Fruit fly (Drosophila melanogaster) whole organism, embryonic: ENCODE data around the gene CG8112.
A peak's percentile ranks its signal among the peaks of the same experiment; 100 is the strongest.

Experiments
- CG12769 ChIP-seq: fragments of 200-800 bp; sonication (Bioruptor generic); optimal IDR thresholded peaks from 2 replicates; lab custom pipeline; 2019; ENCODE audit warnings: missing biosample characterization, mild to moderate bottlenecking, missing genetic modification characterization, moderate library complexity
- CG7928 ChIP-seq: fragments of 200-800 bp; sonication (Bioruptor generic); optimal IDR thresholded peaks from 2 replicates; lab custom pipeline; 2017; ENCODE audit warnings: missing biosample characterization, mild to moderate bottlenecking, missing genetic modification characterization
- Nf-YA ChIP-seq: fragments of 200-800 bp; sonication (Bioruptor generic); IDR thresholded peaks from 2 replicates; pipeline ENCODE4 v1.3.6; 2022; ENCODE audit warnings: missing biosample characterization, missing genetic modification characterization
- Sox100B ChIP-seq: fragments of 200-800 bp; sonication (Bioruptor generic); optimal IDR thresholded peaks from 3 replicates; lab custom pipeline; 2018; ENCODE audit warnings: missing biosample characterization, mild to moderate bottlenecking, missing genetic modification characterization
- sc ChIP-seq, 3 experiments: fragments of >200 bp in 2 of 3; fragments of 200-800 bp in 1 of 3; sonication (Bioruptor generic) in 1 of 3; optimal IDR thresholded peaks; 2 replicates in 2 of 3; 3 replicates in 1 of 3; lab custom pipeline; 2017; ENCODE audit warnings: mild to moderate bottlenecking in 1 of 3, missing biosample characterization in 1 of 3, missing genetic modification characterization in 1 of 3, missing genetic modification reagents in 1 of 3

DNA sequence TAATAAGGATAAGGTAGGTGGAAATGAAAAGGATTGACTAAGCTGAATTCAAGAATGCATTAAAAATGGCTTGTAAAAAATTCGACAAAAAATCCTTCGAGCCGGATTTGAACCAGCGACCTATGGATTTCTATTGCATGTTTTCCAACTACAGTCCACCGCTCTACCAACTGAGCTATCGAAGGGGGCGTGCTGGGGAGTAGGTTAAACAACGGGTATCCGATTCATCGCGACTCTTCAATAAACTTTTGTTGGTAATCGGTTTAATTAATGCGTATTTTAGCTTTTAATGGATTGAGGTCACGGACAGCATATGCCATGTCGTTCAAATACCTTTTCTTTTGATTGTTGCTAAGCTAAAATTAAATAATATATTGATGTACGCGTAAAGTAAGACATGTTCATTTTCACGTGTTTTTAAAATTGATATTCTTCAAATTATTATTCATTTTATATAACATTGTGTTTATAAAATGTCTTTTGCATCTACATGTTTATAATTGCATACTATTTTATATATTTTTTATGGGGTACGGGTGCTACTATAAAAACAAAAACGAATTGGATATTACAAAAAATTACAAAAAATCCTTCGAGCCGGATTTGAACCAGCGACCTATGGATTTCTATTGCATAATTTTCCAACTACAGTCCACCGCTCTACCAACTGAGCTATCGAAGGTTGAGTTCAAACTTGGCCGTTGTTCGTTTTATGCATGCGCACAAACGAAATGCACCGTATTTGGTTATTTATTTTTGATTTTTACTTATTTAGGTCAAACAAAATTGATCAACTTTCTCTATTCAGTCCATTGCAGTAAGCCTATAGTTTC, 44.5 kb upstream of the CG8112 start:
- no peak for TF ChIP-seq sc (optimal IDR thresholded peaks at IDR 0.05; lab: Kevin White, UChicago)
- TF ChIP-seq sc (GFP tag; optimal IDR thresholded peaks at IDR 0.05; lab: Kevin White, UChicago) = no peak
- TF ChIP-seq CG7928 (GFP tag; lab: Kevin White, UChicago) = no peak
- no peak for TF ChIP-seq Sox100B (GFP tag; lab: Kevin White, UChicago)
- peak; percentile 2 for TF ChIP-seq CG12769 (tag; lab: Kevin White, UChicago)
- no peak for TF ChIP-seq Nf-YA (GFP tag; lab: Robert Waterston, UW)
